Worm (Caenorhabditis elegans) whole organism, dauer: ENCODE measurements around the gene R05H5.4.

ENCODE experiments used
- unc-62 ChIP-seq: sonication (generic microtip); optimal IDR thresholded peaks from 2 replicates; lab custom pipeline; 2017; ENCODE audit warnings: missing biosample characterization, missing genetic modification reagents, missing genetic modification characterization

Gene R05H5.4

DNA sequence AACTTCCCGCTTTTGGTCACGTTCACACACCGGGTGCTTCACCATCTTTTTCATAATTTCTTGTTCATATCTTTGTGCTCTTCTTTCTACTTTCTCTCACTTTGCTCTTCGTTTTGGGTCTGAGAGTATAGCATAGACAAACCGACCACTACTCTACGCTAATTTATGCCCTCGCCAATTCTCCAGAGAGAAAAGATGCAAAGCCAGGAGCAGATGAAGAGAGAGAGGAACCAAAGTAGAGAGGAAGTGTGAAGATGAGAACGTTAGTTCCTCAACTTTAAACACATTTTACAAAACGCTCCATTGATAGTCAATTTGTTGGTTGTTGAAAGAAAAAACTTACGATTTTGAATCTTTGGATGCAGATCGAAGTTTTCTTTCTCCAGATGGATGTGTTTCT lies 32.1 kb downstream of the R05H5.4 start:
- TF ChIP-seq unc-62 (GFP tag; lab: Kevin White, UChicago): no peak

DNA sequence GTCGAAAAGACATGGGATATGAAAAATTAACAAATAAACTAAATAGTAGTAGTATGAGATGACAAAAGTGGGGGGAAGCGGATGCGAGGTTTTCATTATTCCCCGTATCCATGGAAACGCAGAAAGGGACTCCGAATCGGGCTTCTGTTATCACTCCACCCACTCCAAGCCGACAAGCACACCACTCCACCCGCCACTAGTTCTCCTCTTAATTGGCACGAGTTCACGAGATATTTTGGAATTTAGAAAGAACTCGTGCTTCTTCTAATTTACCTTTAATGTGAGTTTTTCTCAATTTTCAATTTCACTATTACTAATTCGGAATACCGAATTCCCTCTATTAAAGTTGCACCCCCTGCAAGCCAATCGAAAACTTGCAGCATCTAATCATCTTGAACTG lies 33.4 kb downstream of the R05H5.4 start:
- TF ChIP-seq unc-62 (GFP tag; lab: Kevin White, UChicago): no peak

DNA sequence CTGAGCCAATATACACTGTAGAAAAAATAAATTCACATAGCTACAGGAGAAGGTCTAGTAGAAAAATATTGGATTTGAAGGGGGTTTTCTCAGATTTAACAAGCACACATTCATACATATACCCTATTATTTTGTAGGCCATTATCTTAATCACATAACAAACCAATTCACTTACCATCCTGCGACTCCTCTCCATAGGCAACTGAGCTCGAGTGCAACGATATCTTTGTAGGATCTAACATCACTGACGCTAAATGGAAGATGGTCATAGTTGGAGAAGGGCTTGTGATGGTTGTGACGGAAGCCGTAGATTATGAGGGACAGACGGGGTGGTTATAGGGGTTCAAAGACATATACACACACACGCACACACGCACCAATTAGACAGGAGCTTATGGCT lies 35.7 kb downstream of the R05H5.4 start:
- no peak for TF ChIP-seq unc-62 (GFP tag; lab: Kevin White, UChicago)

DNA sequence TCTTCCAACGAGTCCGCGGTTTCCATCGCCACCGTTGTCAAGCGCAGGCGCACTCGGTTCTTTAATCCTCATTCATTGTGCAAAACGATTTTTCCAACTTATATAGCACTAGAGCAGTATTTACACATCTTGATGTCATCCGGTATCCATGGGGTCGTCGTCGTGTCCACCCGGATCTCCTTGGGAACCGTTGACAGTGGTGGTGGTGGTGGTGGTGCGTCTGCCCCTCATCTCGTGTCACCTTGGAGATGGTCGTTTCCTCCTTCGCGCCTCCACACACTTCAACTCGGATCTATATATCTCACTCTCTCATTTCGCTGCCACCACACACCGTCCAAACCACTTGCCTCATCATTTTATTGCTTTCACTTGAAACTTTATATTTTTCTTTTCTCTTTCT lies 37.0 kb downstream of the R05H5.4 start:
- no peak for TF ChIP-seq unc-62 (GFP tag; lab: Kevin White, UChicago)

DNA sequence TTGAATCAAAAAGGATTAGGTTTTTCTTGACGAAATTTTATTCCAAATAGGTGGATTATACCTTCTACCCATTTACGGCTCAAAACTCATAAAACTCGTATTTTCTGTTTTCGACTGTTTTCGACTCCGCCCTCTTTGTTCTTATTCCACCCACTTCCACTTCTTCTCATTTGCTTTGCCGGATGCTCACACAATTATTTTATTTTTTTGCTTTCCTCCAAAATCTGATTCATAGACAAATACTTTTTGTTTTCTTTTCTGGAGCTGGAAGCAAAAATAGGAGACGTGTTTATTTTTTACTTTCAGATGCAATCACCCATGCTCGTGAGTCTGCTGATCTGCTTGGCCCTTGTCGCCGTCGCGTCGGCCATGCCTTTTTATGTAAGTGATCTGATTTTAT lies 44.7 kb downstream of the R05H5.4 start, which contains the start of gene nlp-63:
nlp-63 (plus strand) TSS at position 301 of the 400 bp plus-strand sequence.
- no peak for TF ChIP-seq unc-62 (GFP tag; lab: Kevin White, UChicago)
